Fruit fly (Drosophila melanogaster): ENCODE measurements around the gene CG16984.

DNA sequence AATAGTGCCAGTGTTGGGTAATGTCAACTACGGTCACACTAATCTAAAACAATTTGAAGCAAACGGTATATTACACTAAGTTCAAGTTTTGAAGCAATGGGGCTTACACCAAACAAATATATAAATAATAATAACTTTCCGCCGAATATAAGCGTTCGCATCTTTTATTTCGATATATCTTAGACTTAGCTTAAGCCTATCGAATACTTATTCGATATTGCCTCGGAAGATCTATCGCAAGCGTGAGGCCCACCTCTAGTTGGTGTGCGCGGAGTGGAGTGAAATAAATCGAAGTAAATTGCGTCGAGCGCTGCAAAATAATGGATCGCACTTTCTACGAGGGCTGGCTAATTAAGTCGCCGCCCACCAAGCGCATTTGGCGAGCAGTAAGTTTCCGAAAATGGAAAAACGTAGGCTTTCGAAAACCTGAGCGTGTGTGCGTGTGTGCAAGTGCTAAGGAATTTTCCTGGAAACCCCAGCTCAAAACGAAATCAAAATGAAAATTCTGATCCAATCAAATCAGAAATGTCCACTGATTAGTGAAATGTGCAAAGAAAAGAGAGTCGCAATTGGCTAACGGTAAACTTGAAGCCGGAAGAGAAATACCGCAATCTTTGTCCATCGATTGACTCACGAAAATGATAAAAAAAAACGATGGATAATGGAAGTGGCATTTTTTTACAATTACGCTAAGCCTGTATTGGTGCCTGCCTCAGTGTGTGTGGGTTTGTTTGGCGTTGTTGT, 6.2 kb upstream of the CG16984 start, which contains the start of gene dos:
- no peak for TF ChIP-seq CG8478 (optimal IDR thresholded peaks at IDR 0.05)
- TF ChIP-seq CTCF (optimal IDR thresholded peaks at IDR 0.05): no peak
